Fruit fly (Drosophila melanogaster) whole organism, embryonic: ENCODE data around the gene ct.
A peak's percentile ranks its signal among the peaks of the same experiment; 100 is the strongest.

Experiments
- CG12769 ChIP-seq: fragments of 200-800 bp; sonication (Bioruptor generic); optimal IDR thresholded peaks from 2 replicates; lab custom pipeline; 2019; ENCODE audit warnings: missing biosample characterization, mild to moderate bottlenecking, missing genetic modification characterization, moderate library complexity
- CG13287 ChIP-seq: fragments of 200-800 bp; sonication (Bioruptor generic); IDR thresholded peaks from 2 replicates; pipeline ENCODE4 v1.3.6; 2022; ENCODE audit warnings: missing biosample characterization, missing genetic modification characterization; ENCODE audit not compliant: partially characterized antibody
- CG16813 ChIP-seq: fragments of 200-800 bp; sonication (Bioruptor generic); IDR thresholded peaks from 3 replicates; pipeline ENCODE4 v1.3.6; 2022; ENCODE audit warnings: missing biosample characterization, missing genetic modification characterization; ENCODE audit not compliant: partially characterized antibody
- CG32532 ChIP-seq: fragments of 200-800 bp; sonication (Bioruptor generic); IDR thresholded peaks from 2 replicates; pipeline ENCODE4 v1.3.6; 2022; ENCODE audit warnings: missing biosample characterization, missing genetic modification characterization
- CG3281 ChIP-seq: fragments of 200-800 bp; sonication (Bioruptor generic); optimal IDR thresholded peaks from 3 replicates; lab custom pipeline; 2017; ENCODE audit warnings: missing biosample characterization, mild to moderate bottlenecking, missing genetic modification characterization
- CG34376 ChIP-seq: fragments of 200-800 bp; sonication (Bioruptor generic); optimal IDR thresholded peaks from 2 replicates; lab custom pipeline; 2018; ENCODE audit warnings: missing biosample characterization, mild to moderate bottlenecking, missing genetic modification characterization
- CG6791 ChIP-seq: fragments of 200-800 bp; sonication (Bioruptor generic); IDR thresholded peaks from 3 replicates; pipeline ENCODE4 v1.3.6; 2022; ENCODE audit warnings: missing biosample characterization, missing genetic modification characterization; ENCODE audit not compliant: partially characterized antibody
- CG7928 ChIP-seq: fragments of 200-800 bp; sonication (Bioruptor generic); optimal IDR thresholded peaks from 2 replicates; lab custom pipeline; 2017; ENCODE audit warnings: missing biosample characterization, mild to moderate bottlenecking, missing genetic modification characterization
- CG8290 ChIP-seq, 3 experiments: fragments of 200-800 bp; sonication (Bioruptor generic); optimal IDR thresholded peaks; 2 replicates each; lab custom pipeline; 2016 to 2019; ENCODE audit warnings: missing biosample characterization in 3 of 3, missing genetic modification characterization in 3 of 3, mild to moderate bottlenecking in 2 of 3, moderate library complexity in 1 of 3
- CTCF ChIP-seq: fragments of 200-800 bp; sonication (Bioruptor generic); optimal IDR thresholded peaks from 2 replicates; lab custom pipeline; 2017; ENCODE audit warnings: missing biosample characterization, mild to moderate bottlenecking, missing genetic modification characterization, moderate library complexity
- CkIIα-i1 ChIP-seq: fragments of 200-800 bp; sonication (Bioruptor generic); IDR thresholded peaks from 2 replicates; pipeline ENCODE4 v1.3.6; 2022; ENCODE audit warnings: missing biosample characterization, missing genetic modification characterization
- Dbx ChIP-seq: fragments of 200-800 bp; sonication (Bioruptor generic); IDR thresholded peaks from 3 replicates; pipeline ENCODE4 v1.3.6; 2022; ENCODE audit warnings: missing biosample characterization, missing genetic modification characterization
- Doc3 ChIP-seq: fragments of 200-800 bp; sonication (Bioruptor generic); IDR thresholded peaks from 3 replicates; pipeline ENCODE4 v1.3.6; 2022; ENCODE audit warnings: missing biosample characterization, missing genetic modification characterization; ENCODE audit not compliant: partially characterized antibody
- Drgx ChIP-seq: fragments of 200-800 bp; sonication (Bioruptor generic); IDR thresholded peaks from 2 replicates; pipeline ENCODE4 v1.3.6; 2022; ENCODE audit warnings: missing biosample characterization, missing genetic modification characterization
- Fer3 ChIP-seq: fragments of 200-800 bp; sonication (Bioruptor generic); optimal IDR thresholded peaks from 2 replicates; lab custom pipeline; 2018; ENCODE audit warnings: missing biosample characterization, mild to moderate bottlenecking, missing genetic modification characterization, moderate library complexity
- Lpt ChIP-seq: fragments of >200 bp; optimal IDR thresholded peaks from 2 replicates; lab custom pipeline; 2018; ENCODE audit warnings: missing biosample characterization, missing genetic modification characterization
- NK7.1 ChIP-seq: fragments of 200-800 bp; sonication (Bioruptor generic); optimal IDR thresholded peaks from 3 replicates; lab custom pipeline; 2016; ENCODE audit warnings: missing biosample characterization, missing genetic modification characterization
- Nf-YB ChIP-seq: fragments of 200-800 bp; sonication (Bioruptor generic); optimal IDR thresholded peaks from 3 replicates; lab custom pipeline; 2019; ENCODE audit warnings: missing biosample characterization, mild to moderate bottlenecking, missing genetic modification characterization, moderate library complexity
- Rfx ChIP-seq: fragments of 200-800 bp; sonication (Bioruptor generic); IDR thresholded peaks from 2 replicates; pipeline ENCODE4 v1.3.6; 2022; ENCODE audit warnings: missing biosample characterization, missing genetic modification characterization
- Stat92E ChIP-seq, 3 experiments: fragments of >200 bp in 2 of 3; fragments of 200-800 bp in 1 of 3; sonication (Bioruptor generic) in 1 of 3; optimal IDR thresholded peaks; 2 replicates each; lab custom pipeline; 2017 to 2019; ENCODE audit warnings: missing biosample characterization in 3 of 3, missing genetic modification characterization in 3 of 3, mild to moderate bottlenecking in 1 of 3, moderate library complexity in 1 of 3
- Trl ChIP-seq, 3 experiments: fragments of >200 bp in 2 of 3; fragments of 200-800 bp in 1 of 3; sonication (Bioruptor generic) in 1 of 3; optimal IDR thresholded peaks; 2 replicates in 1 of 3; 3 replicates in 2 of 3; lab custom pipeline; 2016 to 2017; ENCODE audit warnings: missing biosample characterization in 1 of 3, missing genetic modification characterization in 1 of 3
- Vsx1 ChIP-seq: fragments of 200-800 bp; sonication (Bioruptor generic); optimal IDR thresholded peaks from 2 replicates; lab custom pipeline; 2017; ENCODE audit warnings: missing biosample characterization, mild to moderate bottlenecking, missing genetic modification characterization, missing genetic modification reagents
- ac ChIP-seq: fragments of 200-800 bp; sonication (Bioruptor generic); optimal IDR thresholded peaks from 3 replicates; lab custom pipeline; 2017; ENCODE audit warnings: missing biosample characterization, mild to moderate bottlenecking, missing genetic modification characterization
- al ChIP-seq: fragments of 200-800 bp; sonication (Bioruptor generic); IDR thresholded peaks from 2 replicates; pipeline ENCODE4 v1.3.6; 2022; ENCODE audit warnings: missing biosample characterization, missing genetic modification characterization
- ato ChIP-seq: fragments of 200-800 bp; sonication (Bioruptor generic); IDR thresholded peaks from 2 replicates; pipeline ENCODE4 v1.3.6; 2022; ENCODE audit warnings: missing biosample characterization, missing genetic modification characterization; ENCODE audit not compliant: partially characterized antibody
- btn ChIP-seq: fragments of 200-800 bp; sonication (Bioruptor generic); optimal IDR thresholded peaks from 2 replicates; lab custom pipeline; 2016; ENCODE audit warnings: missing biosample characterization, missing genetic modification characterization
- chinmo ChIP-seq: fragments of 200-800 bp; sonication (Bioruptor generic); IDR thresholded peaks from 4 replicates; pipeline ENCODE4 v1.3.6; 2022; ENCODE audit warnings: missing biosample characterization, missing genetic modification characterization; ENCODE audit not compliant: partially characterized antibody
- ci ChIP-seq: fragments of 200-800 bp; sonication (Bioruptor generic); IDR thresholded peaks from 3 replicates; pipeline ENCODE4 v1.3.6; 2022; ENCODE audit warnings: missing biosample characterization, missing genetic modification characterization
- en ChIP-seq: fragments of 200-800 bp; sonication (Bioruptor generic); optimal IDR thresholded peaks from 2 replicates; lab custom pipeline; 2016; ENCODE audit warnings: missing biosample characterization, missing genetic modification characterization
- gcm ChIP-seq: fragments of 200-800 bp; sonication (Bioruptor generic); optimal IDR thresholded peaks from 2 replicates; lab custom pipeline; 2019; ENCODE audit warnings: missing biosample characterization, mild to moderate bottlenecking, missing genetic modification characterization, moderate library complexity
- h ChIP-seq: fragments of >200 bp; optimal IDR thresholded peaks from 2 replicates; lab custom pipeline; 2017
- ken ChIP-seq: fragments of 200-800 bp; sonication (Bioruptor generic); IDR thresholded peaks from 3 replicates; pipeline ENCODE4 v1.3.6; 2022; ENCODE audit warnings: missing biosample characterization, missing genetic modification characterization
- lov ChIP-seq, 2 experiments: fragments of 200-800 bp in 1 of 2; fragments of >200 bp in 1 of 2; sonication (Bioruptor generic) in 1 of 2; IDR thresholded peaks in 1 of 2; optimal IDR thresholded peaks in 1 of 2; 2 replicates in 1 of 2; 3 replicates in 1 of 2; pipeline versions ENCODE4 v1.3.6 to Lab custom; 2017 to 2022; ENCODE audit warnings: missing biosample characterization in 1 of 2, missing genetic modification characterization in 1 of 2
- luna ChIP-seq: fragments of 200-800 bp; sonication (Bioruptor generic); optimal IDR thresholded peaks from 2 replicates; lab custom pipeline; 2016; ENCODE audit warnings: missing biosample characterization, missing genetic modification characterization
- mirr ChIP-seq: fragments of 200-800 bp; sonication (Bioruptor generic); optimal IDR thresholded peaks from 3 replicates; lab custom pipeline; 2018; ENCODE audit warnings: missing biosample characterization, mild to moderate bottlenecking, missing genetic modification characterization
- nau ChIP-seq: fragments of 200-800 bp; sonication (Bioruptor generic); optimal IDR thresholded peaks from 3 replicates; lab custom pipeline; 2017; ENCODE audit warnings: missing biosample characterization, mild to moderate bottlenecking, missing genetic modification characterization, missing genetic modification reagents
- otp ChIP-seq: fragments of 200-800 bp; sonication (Bioruptor generic); IDR thresholded peaks from 3 replicates; pipeline ENCODE4, ENCODE4 v1.3.6; 2022; ENCODE audit warnings: missing biosample characterization, missing genetic modification characterization
- peb ChIP-seq: fragments of 200-800 bp; sonication (Bioruptor generic); IDR thresholded peaks from 2 replicates; pipeline ENCODE4 v1.3.6; 2022; ENCODE audit warnings: missing biosample characterization, missing genetic modification characterization
- rib ChIP-seq: fragments of 200-800 bp; sonication (Bioruptor generic); IDR thresholded peaks from 2 replicates; pipeline ENCODE4 v1.3.6; 2022; ENCODE audit warnings: missing biosample characterization, missing genetic modification characterization
- sc ChIP-seq, 3 experiments: fragments of >200 bp in 2 of 3; fragments of 200-800 bp in 1 of 3; sonication (Bioruptor generic) in 1 of 3; optimal IDR thresholded peaks; 2 replicates in 2 of 3; 3 replicates in 1 of 3; lab custom pipeline; 2017; ENCODE audit warnings: mild to moderate bottlenecking in 1 of 3, missing biosample characterization in 1 of 3, missing genetic modification characterization in 1 of 3, missing genetic modification reagents in 1 of 3
- sd ChIP-seq: fragments of 200-800 bp; sonication (Bioruptor generic); optimal IDR thresholded peaks from 3 replicates; lab custom pipeline; 2018; ENCODE audit warnings: missing biosample characterization, mild to moderate bottlenecking, missing genetic modification characterization, moderate library complexity
- trh ChIP-seq: fragments of 200-800 bp; sonication (Bioruptor generic); optimal IDR thresholded peaks from 2 replicates; lab custom pipeline; 2016; ENCODE audit warnings: missing biosample characterization, missing genetic modification characterization
- vvl ChIP-seq: fragments of 200-800 bp; sonication (Bioruptor generic); IDR thresholded peaks from 2 replicates; pipeline ENCODE4 v1.3.6; 2022; ENCODE audit warnings: missing biosample characterization, missing genetic modification characterization
- yki ChIP-seq: fragments of >200 bp; optimal IDR thresholded peaks from 3 replicates; lab custom pipeline; 2018

ct gene

dm6 chrX:7701282-7702078, 93.3 kb downstream of the ct start (continued):
- TF ChIP-seq en: peak; percentile 48
- no peak for TF ChIP-seq Doc3 (GFP tag; lab: Robert Waterston, UW)
- TF ChIP-seq CG7928 (GFP tag; lab: Kevin White, UChicago): peak; percentile 16
- peak; percentile 88 for TF ChIP-seq CG3281 (GFP tag; lab: Kevin White, UChicago)
- no peak for TF ChIP-seq CkIIα-i1 (GFP tag; lab: Robert Waterston, UW)
- TF ChIP-seq CG6791 (GFP tag; lab: Robert Waterston, UW): no peak
- TF ChIP-seq luna: no peak
- TF ChIP-seq btn (GFP tag; lab: Kevin White, UChicago): no peak
- peak; percentile 62 for TF ChIP-seq nau

dm6 chrX:7702160-7702907, 94.1 kb downstream of the ct start:
- TF ChIP-seq Fer3 (no peak), Vsx1 (GFP tag; lab: Kevin White, UChicago) (peak; percentile 3), CG16813 (GFP tag; lab: Robert Waterston, UW) (peak; percentile 19; the same call in 1 of the 3 replicates), NK7.1 (GFP tag; lab: Kevin White, UChicago) (no peak), vvl (GFP tag; lab: Robert Waterston, UW) (peak; percentile 77), al (GFP tag; lab: Robert Waterston, UW) (0 out of 2 replicates have a peak, but pooled peaks have one; percentile 15), Drgx (peak; percentile 35), sc (optimal IDR thresholded peaks at IDR 0.05; lab: Kevin White, UChicago) (no peak), sc (GFP tag; optimal IDR thresholded peaks at IDR 0.05; lab: Kevin White, UChicago) (no peak), CG13287 (no peak), otp (GFP tag; lab: Robert Waterston, UW) (0 out of 3 replicates have a peak, but pooled peaks have one; percentile 23), CTCF (GFP tag; lab: Kevin White, UChicago) (no peak), Trl (optimal IDR thresholded peaks at IDR 0.05; lab: Kevin White, UChicago) (peak; percentile 94 to 95), Trl (GFP tag; optimal IDR thresholded peaks at IDR 0.05; lab: Kevin White, UChicago) (no peak), gcm (peak; percentile 7), ac (GFP tag; lab: Kevin White, UChicago) (no peak), peb (GFP tag; lab: Robert Waterston, UW) (no peak), sd (tag; lab: Kevin White, UChicago) (peak; percentile 19), CG12769 (peak; percentile 95), ken (GFP tag; lab: Robert Waterston, UW) (no peak), chinmo (GFP tag; lab: Robert Waterston, UW) (0 out of 4 replicates have a peak, but pooled peaks have one; percentile 52), CG34376 (GFP tag; lab: Kevin White, UChicago) (peak; percentile 43), ci (GFP tag; lab: Robert Waterston, UW) (peak; percentile 32; the same call in 1 of the 3 replicates), Stat92E (GFP tag; optimal IDR thresholded peaks at IDR 0.05; lab: Kevin White, UChicago) (no peak), h (lab: Kevin White, UChicago) (no peak), mirr (GFP tag; lab: Kevin White, UChicago) (peak; percentile 38), CG32532 (peak; percentile 65; the same call in 1 of the 2 replicates), Nf-YB (GFP tag; lab: Kevin White, UChicago) (peak; percentile 26), CG8290 (GFP tag; optimal IDR thresholded peaks at IDR 0.05; lab: Kevin White, UChicago) (no peak), CG8290 (tag; optimal IDR thresholded peaks at IDR 0.05; lab: Kevin White, UChicago) (peak in 1 of 2 experiments; percentile 24), yki (peak; percentile 63), rib (peak; percentile 64; the same call in 1 of the 2 replicates), lov (optimal IDR thresholded peaks at IDR 0.05; lab: Kevin White, UChicago) (no peak), lov (GFP tag; IDR thresholded peaks at IDR 0.05; lab: Robert Waterston, UW) (0 out of 3 replicates have a peak, but pooled peaks have one; percentile 44), Dbx (0 out of 3 replicates have a peak, but pooled peaks have one; percentile 17), Lpt (no peak), ato (GFP tag; lab: Robert Waterston, UW) (no peak), Rfx (peak; percentile 49; the same call in 1 of the 2 replicates), trh (no peak)
